Fruit fly (Drosophila melanogaster) whole organism: Measurements from ENCODE around the gene CG31211.

Experiments
- CG8478 ChIP-seq: fragments of >200 bp; optimal IDR thresholded peaks from 2 replicates; lab custom pipeline; 2018; ENCODE audit warnings: inconsistent platforms
- Dll ChIP-seq: fragments of >200 bp; optimal IDR thresholded peaks from 2 replicates; lab custom pipeline; 2017
- EcR ChIP-seq, 2 experiments: fragments of >200 bp; optimal IDR thresholded peaks; 2 replicates each; lab custom pipeline; 2017; ENCODE audit warnings: missing biosample characterization in 2 of 2, missing genetic modification characterization in 2 of 2, missing genetic modification reagents in 2 of 2
- pan ChIP-seq: fragments of >200 bp; optimal IDR thresholded peaks from 2 replicates; lab custom pipeline; 2017
- psq ChIP-seq: fragments of >200 bp; optimal IDR thresholded peaks from 2 replicates; lab custom pipeline; 2017
- usp ChIP-seq: fragments of >200 bp; optimal IDR thresholded peaks from 2 replicates; lab custom pipeline; 2017; ENCODE audit warnings: missing biosample characterization, missing genetic modification characterization, mixed read lengths

The CG31211 gene

DNA sequence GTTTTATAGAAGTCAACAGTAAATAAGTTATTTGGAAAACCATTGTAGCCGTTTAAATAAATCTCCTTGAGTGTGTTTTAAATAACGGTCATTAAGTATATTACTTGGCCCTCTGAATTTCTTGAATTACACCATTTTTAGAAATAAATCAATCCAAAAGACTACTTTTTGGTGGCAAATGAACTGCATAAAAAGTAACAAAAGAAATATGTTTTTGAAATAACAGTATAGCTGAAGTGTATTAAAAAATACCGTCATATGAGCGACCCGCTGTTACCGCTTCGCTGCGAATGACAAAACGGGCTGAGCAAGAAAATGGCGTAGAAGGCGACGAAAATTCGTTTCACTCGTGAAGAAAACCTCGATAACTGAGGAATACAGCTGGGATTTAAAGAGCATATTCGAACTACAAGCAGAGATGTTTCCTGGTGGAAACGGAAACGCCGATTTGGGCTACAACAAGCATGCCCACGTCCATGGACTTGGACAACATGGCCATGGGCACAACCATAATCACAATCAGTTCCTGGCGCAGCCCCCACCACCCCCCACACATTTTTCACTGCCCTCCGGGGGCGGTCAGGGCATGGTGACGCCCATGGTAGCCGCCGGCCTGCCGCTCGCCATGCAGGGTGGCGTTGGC is at the start of gene CG31211:
TSS of gene CG31211 (plus strand) at position 294 of the 643 bp plus-strand sequence.
- no peak for TF ChIP-seq Dll (lab: Kevin White, UChicago)
- TF ChIP-seq psq (lab: Kevin White, UChicago): no peak
- TF ChIP-seq EcR (GFP tag; optimal IDR thresholded peaks at IDR 0.05; lab: Kevin White, UChicago): no peak
- TF ChIP-seq pan (lab: Kevin White, UChicago): no peak
- TF ChIP-seq usp: no peak
- no peak for TF ChIP-seq CG8478 (lab: Kevin White, UChicago)

DNA sequence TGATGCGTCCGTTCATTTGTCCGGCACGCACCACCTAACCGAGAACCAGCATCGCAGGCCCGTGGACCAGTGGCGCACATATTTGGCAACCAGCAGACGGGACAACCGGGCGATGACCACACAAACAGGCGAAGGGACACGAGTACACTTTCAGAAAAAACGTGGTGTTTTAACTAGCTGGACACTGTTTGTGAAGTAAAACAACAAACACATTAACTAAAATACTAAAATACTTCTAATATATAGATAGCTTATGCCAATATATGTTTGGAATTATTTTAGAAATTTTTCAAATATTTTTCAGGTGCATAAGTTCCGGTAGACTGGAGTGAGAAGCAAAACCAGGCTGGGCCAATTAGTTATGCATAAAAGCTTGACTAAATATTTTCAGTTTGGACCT is 46.6 kb upstream of the CG31211 start:
- TF ChIP-seq psq (lab: Kevin White, UChicago) (no peak), EcR (GFP tag; optimal IDR thresholded peaks at IDR 0.05; lab: Kevin White, UChicago) (no peak), pan (lab: Kevin White, UChicago) (no peak)

- TF ChIP-seq pan (lab: Kevin White, UChicago) (no peak), psq (lab: Kevin White, UChicago) (no peak), CG8478 (lab: Kevin White, UChicago) (no peak), usp (no peak), Dll (lab: Kevin White, UChicago) (no peak), EcR (GFP tag; optimal IDR thresholded peaks at IDR 0.05; lab: Kevin White, UChicago) (no peak)
These were observed 28.9 kb upstream of the CG31211 start for dm6 chr3R:11920605-11921004.

- TF ChIP-seq pan (lab: Kevin White, UChicago) (no peak), Dll (lab: Kevin White, UChicago) (no peak), CG8478 (lab: Kevin White, UChicago) (no peak), EcR (GFP tag; optimal IDR thresholded peaks at IDR 0.05; lab: Kevin White, UChicago) (no peak), usp (no peak), psq (lab: Kevin White, UChicago) (no peak)
These were observed 18.5 kb upstream of the CG31211 start, which contains the start of gene CG14731 for dm6 chr3R:11930962-11931361. CG14731 (plus strand) TSS chr3R:11931262.

DNA sequence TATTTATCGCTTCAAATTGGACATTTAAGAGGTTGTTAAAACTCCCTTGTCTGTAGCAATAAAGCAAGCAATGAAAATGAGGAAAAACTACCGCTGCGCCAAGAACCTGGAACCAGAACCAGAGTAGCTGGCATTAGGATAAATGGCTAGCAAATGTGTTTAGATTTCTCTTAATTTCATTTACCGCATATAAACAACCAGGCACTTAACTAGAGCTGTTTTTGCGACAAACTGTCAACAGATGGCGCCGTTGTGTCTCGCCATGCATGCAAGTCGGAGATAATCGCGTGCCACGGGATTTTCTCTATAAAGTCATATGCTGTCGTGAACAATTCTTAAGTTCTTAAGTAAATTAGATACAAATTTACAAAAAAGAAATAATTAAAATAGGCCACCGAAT is 15.6 kb upstream of the CG31211 start:
- TF ChIP-seq Dll (lab: Kevin White, UChicago) (no peak), psq (lab: Kevin White, UChicago) (no peak), CG8478 (lab: Kevin White, UChicago) (no peak), usp (no peak), EcR (GFP tag; optimal IDR thresholded peaks at IDR 0.05; lab: Kevin White, UChicago) (no peak), pan (lab: Kevin White, UChicago) (no peak)

- TF ChIP-seq usp (no peak), EcR (GFP tag; optimal IDR thresholded peaks at IDR 0.05; lab: Kevin White, UChicago) (no peak), pan (lab: Kevin White, UChicago) (no peak), Dll (lab: Kevin White, UChicago) (no peak), CG8478 (lab: Kevin White, UChicago) (no peak), psq (lab: Kevin White, UChicago) (no peak)
These were observed 11.9 kb upstream of the CG31211 start for dm6 chr3R:11937427-11938114.

- no peak for TF ChIP-seq Dll (lab: Kevin White, UChicago)
- no peak for TF ChIP-seq pan (lab: Kevin White, UChicago)
- TF ChIP-seq CG8478 (lab: Kevin White, UChicago): no peak
- TF ChIP-seq usp: no peak
- TF ChIP-seq EcR (GFP tag; optimal IDR thresholded peaks at IDR 0.05; lab: Kevin White, UChicago): no peak
- TF ChIP-seq psq (lab: Kevin White, UChicago): no peak
These were observed 8.4 kb upstream of the CG31211 start for dm6 chr3R:11941116-11941515.

- TF ChIP-seq psq (lab: Kevin White, UChicago) (no peak), usp (no peak), Dll (lab: Kevin White, UChicago) (no peak), CG8478 (lab: Kevin White, UChicago) (no peak), pan (lab: Kevin White, UChicago) (no peak), EcR (GFP tag; optimal IDR thresholded peaks at IDR 0.05; lab: Kevin White, UChicago) (no peak)
These were observed 3.8 kb upstream of the CG31211 start for dm6 chr3R:11945450-11946317.

DNA sequence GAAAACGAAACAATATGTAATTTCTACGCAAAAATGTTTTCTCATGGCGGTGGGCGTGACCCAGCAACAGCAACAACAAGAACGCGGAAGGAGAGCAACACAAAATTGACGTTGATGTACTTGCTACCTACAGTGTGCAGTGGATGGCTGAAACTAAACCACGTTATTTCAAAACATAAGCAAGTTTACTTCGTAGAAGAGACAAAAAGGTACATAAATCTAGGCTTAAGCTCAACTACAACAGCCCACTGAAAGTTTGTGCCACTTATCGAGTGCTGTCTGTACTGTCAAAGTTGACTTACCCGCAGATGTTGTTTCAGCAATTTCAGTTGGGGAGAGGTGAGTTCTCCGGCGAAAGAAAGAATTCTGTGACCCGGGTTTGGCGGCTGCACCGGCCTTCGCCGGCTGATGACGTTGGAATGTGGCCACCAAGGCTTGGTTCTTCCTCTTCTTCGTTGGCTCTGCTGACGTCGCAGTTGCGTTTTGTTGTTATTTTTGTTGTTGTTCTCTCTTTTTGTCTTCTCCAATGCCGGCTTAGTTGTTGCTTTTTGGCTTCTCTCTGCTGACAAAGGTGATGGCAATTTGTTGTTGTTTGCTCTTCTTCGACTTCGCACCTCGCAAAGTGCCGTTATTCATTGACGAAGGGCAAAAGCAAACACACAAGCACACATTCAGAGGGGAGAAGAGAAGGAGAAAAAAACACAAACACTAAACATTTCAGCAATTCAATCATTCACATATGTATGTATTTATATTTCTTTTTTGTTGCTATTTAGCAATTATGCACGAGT is 2.2 kb upstream of the CG31211 start:
- TF ChIP-seq EcR (GFP tag; optimal IDR thresholded peaks at IDR 0.05; lab: Kevin White, UChicago) (no peak), CG8478 (lab: Kevin White, UChicago) (no peak), Dll (lab: Kevin White, UChicago) (no peak), pan (lab: Kevin White, UChicago) (no peak), usp (no peak), psq (lab: Kevin White, UChicago) (no peak)

DNA sequence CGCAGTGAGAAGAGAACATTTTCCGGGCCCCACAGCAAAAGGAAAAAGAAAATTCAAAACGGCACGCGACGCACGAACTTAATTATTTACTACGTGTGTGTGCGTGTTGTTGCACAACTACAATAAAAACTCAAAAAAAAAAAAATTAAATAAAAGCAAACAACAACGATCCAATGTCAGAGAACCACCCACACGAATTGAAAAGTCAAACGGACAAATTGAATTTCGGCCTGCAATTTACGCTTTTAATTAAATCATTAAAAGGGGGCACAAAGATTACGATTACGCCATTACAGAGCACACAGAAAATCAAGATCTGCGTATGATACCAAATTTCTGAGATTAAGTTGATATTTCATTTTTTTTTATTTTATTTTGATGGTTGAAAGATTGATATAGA is 1.5 kb upstream of the CG31211 start:
- TF ChIP-seq EcR (GFP tag; optimal IDR thresholded peaks at IDR 0.05; lab: Kevin White, UChicago): no peak
- TF ChIP-seq psq (lab: Kevin White, UChicago): no peak
- no peak for TF ChIP-seq pan (lab: Kevin White, UChicago)
- TF ChIP-seq CG8478 (lab: Kevin White, UChicago): no peak
- no peak for TF ChIP-seq usp
- no peak for TF ChIP-seq Dll (lab: Kevin White, UChicago)
